Worm (Caenorhabditis elegans) whole organism, late embryonic: Measurements from ENCODE around the gene K12D12.4.
A peak's percentile ranks its signal among the peaks of the same experiment; 100 is the strongest.

Experiments
- C08G9.2 ChIP-seq: sonication (generic microtip); optimal IDR thresholded peaks from 2 replicates; lab custom pipeline; 2016; ENCODE audit warnings: mild to moderate bottlenecking, missing genetic modification characterization, moderate library complexity, missing compliant biosample characterization
- F13H6.1 ChIP-seq: sonication (generic microtip); optimal IDR thresholded peaks from 2 replicates; lab custom pipeline; 2016; ENCODE audit warnings: missing genetic modification characterization, missing compliant biosample characterization
- T23F11.4 ChIP-seq: fragments of 200-800 bp; sonication (Bioruptor generic); optimal IDR thresholded peaks from 2 replicates; lab custom pipeline; 2018; ENCODE audit warnings: mild to moderate bottlenecking, missing genetic modification characterization, missing compliant biosample characterization
- Y22D7AL.16 ChIP-seq: sonication (generic microtip); optimal IDR thresholded peaks from 2 replicates; lab custom pipeline; 2016; ENCODE audit warnings: missing genetic modification characterization, missing compliant biosample characterization
- ceh-18 ChIP-seq: sonication (generic microtip); optimal IDR thresholded peaks from 2 replicates; lab custom pipeline; 2016; ENCODE audit warnings: missing genetic modification characterization, missing compliant biosample characterization
- ceh-19 ChIP-seq: fragments of 200-800 bp; sonication (Bioruptor generic); optimal IDR thresholded peaks from 2 replicates; lab custom pipeline; 2018; ENCODE audit warnings: mild to moderate bottlenecking, missing genetic modification characterization, missing compliant biosample characterization
- ceh-2 ChIP-seq: sonication (generic microtip); optimal IDR thresholded peaks from 2 replicates; lab custom pipeline; 2016; ENCODE audit warnings: missing genotype, missing genetic modification characterization, missing compliant biosample characterization
- ceh-22 ChIP-seq: sonication (generic microtip); optimal IDR thresholded peaks from 2 replicates; lab custom pipeline; 2017; ENCODE audit warnings: missing biosample characterization, missing genetic modification characterization
- ceh-24 ChIP-seq: sonication (generic microtip); optimal IDR thresholded peaks from 2 replicates; lab custom pipeline; 2016; ENCODE audit warnings: mild to moderate bottlenecking, missing genetic modification characterization, missing compliant biosample characterization
- ceh-34 ChIP-seq: sonication (generic microtip); optimal IDR thresholded peaks from 2 replicates; lab custom pipeline; 2016; ENCODE audit warnings: mild to moderate bottlenecking, missing genetic modification characterization, missing compliant biosample characterization
- ceh-48 ChIP-seq: sonication (generic microtip); optimal IDR thresholded peaks from 2 replicates; lab custom pipeline; 2016; ENCODE audit warnings: missing genetic modification characterization, inconsistent platforms, missing compliant biosample characterization
- ceh-6 ChIP-seq: fragments of 200-800 bp; sonication (Bioruptor generic); optimal IDR thresholded peaks from 2 replicates; lab custom pipeline; 2018; ENCODE audit warnings: mild to moderate bottlenecking, missing genetic modification characterization, missing compliant biosample characterization
- che-1 ChIP-seq: sonication (generic microtip); optimal IDR thresholded peaks from 2 replicates; lab custom pipeline; 2016; ENCODE audit warnings: mild to moderate bottlenecking, missing genetic modification characterization, missing compliant biosample characterization
- dmd-4 ChIP-seq: sonication (generic microtip); optimal IDR thresholded peaks from 2 replicates; lab custom pipeline; 2016; ENCODE audit warnings: borderline replicate concordance, missing genetic modification characterization, missing compliant biosample characterization
- dve-1 ChIP-seq: sonication (generic microtip); optimal IDR thresholded peaks from 2 replicates; lab custom pipeline; 2017; ENCODE audit warnings: antibody characterized with exemption, mild to moderate bottlenecking, missing genetic modification characterization, missing compliant biosample characterization
- elt-2 ChIP-seq: sonication (generic microtip); optimal IDR thresholded peaks from 2 replicates; lab custom pipeline; 2016; ENCODE audit warnings: missing genetic modification reagents, missing genetic modification characterization, missing compliant biosample characterization
- elt-4 ChIP-seq: sonication (generic microtip); optimal IDR thresholded peaks from 2 replicates; lab custom pipeline; 2016; ENCODE audit warnings: missing genetic modification characterization, missing compliant biosample characterization
- eyg-1 ChIP-seq: sonication (generic microtip); optimal IDR thresholded peaks from 2 replicates; lab custom pipeline; 2016; ENCODE audit warnings: missing genotype, missing genetic modification characterization, missing compliant biosample characterization
- fax-1 ChIP-seq: sonication (generic microtip); optimal IDR thresholded peaks from 2 replicates; lab custom pipeline; 2016; ENCODE audit warnings: missing genotype, missing genetic modification characterization, missing compliant biosample characterization
- fkh-10 ChIP-seq: fragments of 150-350 bp; optimal IDR thresholded peaks from 2 replicates; lab custom pipeline; 2014; ENCODE audit warnings: missing biosample characterization, missing genetic modification reagents, missing genetic modification characterization
- fkh-6 ChIP-seq: sonication (generic microtip); optimal IDR thresholded peaks from 2 replicates; lab custom pipeline; 2016; ENCODE audit warnings: missing genetic modification characterization, missing compliant biosample characterization
- hlh-13 ChIP-seq: fragments of 200-800 bp; sonication (Bioruptor generic); optimal IDR thresholded peaks from 2 replicates; lab custom pipeline; 2018; ENCODE audit warnings: mild to moderate bottlenecking, missing genetic modification characterization, missing compliant biosample characterization
- hlh-15 ChIP-seq: sonication (generic microtip); optimal IDR thresholded peaks from 2 replicates; lab custom pipeline; 2016; ENCODE audit warnings: missing genetic modification characterization, missing compliant biosample characterization
- hlh-30 ChIP-seq: sonication (generic microtip); optimal IDR thresholded peaks from 2 replicates; lab custom pipeline; 2017; ENCODE audit warnings: antibody characterized with exemption, missing genetic modification characterization, missing compliant biosample characterization; ENCODE audit not compliant: insufficient read depth
- hlh-6 ChIP-seq: sonication (generic microtip); optimal IDR thresholded peaks from 2 replicates; lab custom pipeline; 2016; ENCODE audit warnings: missing genotype, missing genetic modification characterization, missing compliant biosample characterization
- hlh-8 ChIP-seq: sonication (generic microtip); optimal IDR thresholded peaks from 2 replicates; lab custom pipeline; 2016; ENCODE audit warnings: missing genotype, missing genetic modification characterization, missing compliant biosample characterization
- lim-6 ChIP-seq: sonication (generic microtip); optimal IDR thresholded peaks from 2 replicates; lab custom pipeline; 2016; ENCODE audit warnings: missing genetic modification characterization, missing compliant biosample characterization
- lin-11 ChIP-seq: fragments of 200-800 bp; sonication (Bioruptor generic); optimal IDR thresholded peaks from 2 replicates; lab custom pipeline; 2018; ENCODE audit warnings: mild to moderate bottlenecking, missing genetic modification characterization, missing compliant biosample characterization
- mec-3 ChIP-seq: sonication (generic microtip); optimal IDR thresholded peaks from 2 replicates; lab custom pipeline; 2016; ENCODE audit warnings: borderline replicate concordance, missing genetic modification characterization, missing compliant biosample characterization
- nfya-1 ChIP-seq: sonication (generic microtip); optimal IDR thresholded peaks from 2 replicates; lab custom pipeline; 2017; ENCODE audit warnings: missing genetic modification characterization, mild to moderate bottlenecking, missing compliant biosample characterization, antibody characterized with exemption, moderate library complexity
- nhr-232 ChIP-seq: sonication (generic microtip); optimal IDR thresholded peaks from 2 replicates; lab custom pipeline; 2016; ENCODE audit warnings: missing genetic modification characterization, missing compliant biosample characterization
- npax-4 ChIP-seq: sonication (generic microtip); optimal IDR thresholded peaks from 2 replicates; lab custom pipeline; 2016; ENCODE audit warnings: missing genetic modification characterization, missing compliant biosample characterization
- odd-2 ChIP-seq: sonication (generic microtip); optimal IDR thresholded peaks from 2 replicates; lab custom pipeline; 2017; ENCODE audit warnings: antibody characterized with exemption, mild to moderate bottlenecking, missing genetic modification characterization, missing compliant biosample characterization
- pag-3 ChIP-seq: sonication (generic microtip); optimal IDR thresholded peaks from 2 replicates; lab custom pipeline; 2016; ENCODE audit warnings: missing compliant biosample characterization, missing genetic modification characterization, borderline replicate concordance
- pha-2 ChIP-seq: sonication (generic microtip); optimal IDR thresholded peaks from 2 replicates; lab custom pipeline; 2017; ENCODE audit warnings: mild to moderate bottlenecking, missing genetic modification characterization, missing compliant biosample characterization
- pha-4 ChIP-seq: fragments of 150-350 bp; optimal IDR thresholded peaks from 2 replicates; lab custom pipeline; 2018; ENCODE audit warnings: missing biosample characterization, missing genetic modification reagents, missing genetic modification characterization
- pqm-1 ChIP-seq: sonication (generic microtip); optimal IDR thresholded peaks from 2 replicates; lab custom pipeline; 2016; ENCODE audit warnings: missing genetic modification characterization, missing compliant biosample characterization
- pros-1 ChIP-seq: fragments of 150-350 bp; optimal IDR thresholded peaks from 2 replicates; lab custom pipeline; 2014; ENCODE audit warnings: missing biosample characterization, missing genetic modification reagents, missing genetic modification characterization
- ref-2 ChIP-seq: sonication (generic microtip); optimal IDR thresholded peaks from 2 replicates; lab custom pipeline; 2016; ENCODE audit warnings: missing genetic modification characterization, missing compliant biosample characterization
- rnt-1 ChIP-seq: sonication (generic microtip); optimal IDR thresholded peaks from 2 replicates; lab custom pipeline; 2016; ENCODE audit warnings: missing genetic modification characterization, missing compliant biosample characterization
- sdc-2 ChIP-seq: sonication (generic microtip); optimal IDR thresholded peaks from 2 replicates; lab custom pipeline; 2016; ENCODE audit warnings: missing genotype, missing genetic modification characterization, missing compliant biosample characterization
- sox-2 ChIP-seq: fragments of 200-800 bp; sonication (Bioruptor generic); IDR thresholded peaks from 2 replicates; pipeline ENCODE4 v1.3.6; 2022; ENCODE audit warnings: missing genetic modification reagents, missing genetic modification characterization, missing compliant biosample characterization
- sox-4 ChIP-seq: sonication (generic microtip); optimal IDR thresholded peaks from 2 replicates; lab custom pipeline; 2017; ENCODE audit warnings: mild to moderate bottlenecking, missing genetic modification characterization, inconsistent platforms, missing compliant biosample characterization
- syd-9 ChIP-seq: sonication (generic microtip); optimal IDR thresholded peaks from 2 replicates; lab custom pipeline; 2016; ENCODE audit warnings: mild to moderate bottlenecking, missing genetic modification characterization, moderate library complexity, missing compliant biosample characterization
- tbx-2 ChIP-seq: sonication (generic microtip); optimal IDR thresholded peaks from 2 replicates; lab custom pipeline; 2016; ENCODE audit warnings: missing genetic modification characterization, missing compliant biosample characterization
- tbx-7 ChIP-seq: sonication (generic microtip); optimal IDR thresholded peaks from 2 replicates; lab custom pipeline; 2016; ENCODE audit warnings: missing genotype, missing genetic modification characterization, missing compliant biosample characterization
- ttx-3 ChIP-seq: sonication (generic microtip); optimal IDR thresholded peaks from 2 replicates; lab custom pipeline; 2016; ENCODE audit warnings: missing genetic modification reagents, missing genetic modification characterization, missing compliant biosample characterization
- unc-3 ChIP-seq, 2 experiments: fragments of 200-800 bp in 1 of 2; sonication (Bioruptor generic) in 1 of 2; sonication (generic microtip) in 1 of 2; conservative IDR thresholded peaks in 1 of 2; optimal IDR thresholded peaks in 1 of 2; 2 replicates each; pipeline versions ENCODE4 v1.3.6 to Lab custom; 2016 to 2022; ENCODE audit warnings: missing compliant biosample characterization in 2 of 2, missing genetic modification characterization in 2 of 2, missing genetic modification reagents in 1 of 2
- unc-42 ChIP-seq: sonication (generic microtip); optimal IDR thresholded peaks from 2 replicates; lab custom pipeline; 2016; ENCODE audit warnings: missing genotype, missing genetic modification characterization, missing compliant biosample characterization
- unc-55 ChIP-seq: sonication (generic microtip); optimal IDR thresholded peaks from 2 replicates; lab custom pipeline; 2017; ENCODE audit warnings: missing biosample characterization, missing genetic modification reagents, missing genetic modification characterization
- unc-86 ChIP-seq: sonication (generic microtip); optimal IDR thresholded peaks from 2 replicates; lab custom pipeline; 2016; ENCODE audit warnings: missing genetic modification characterization, missing compliant biosample characterization
- zip-5 ChIP-seq: sonication (generic microtip); optimal IDR thresholded peaks from 2 replicates; lab custom pipeline; 2016; ENCODE audit warnings: missing genetic modification characterization, missing compliant biosample characterization
- ztf-16 ChIP-seq: sonication (generic microtip); optimal IDR thresholded peaks from 2 replicates; lab custom pipeline; 2017; ENCODE audit warnings: missing genetic modification characterization, missing compliant biosample characterization

K12D12.4 gene

DNA sequence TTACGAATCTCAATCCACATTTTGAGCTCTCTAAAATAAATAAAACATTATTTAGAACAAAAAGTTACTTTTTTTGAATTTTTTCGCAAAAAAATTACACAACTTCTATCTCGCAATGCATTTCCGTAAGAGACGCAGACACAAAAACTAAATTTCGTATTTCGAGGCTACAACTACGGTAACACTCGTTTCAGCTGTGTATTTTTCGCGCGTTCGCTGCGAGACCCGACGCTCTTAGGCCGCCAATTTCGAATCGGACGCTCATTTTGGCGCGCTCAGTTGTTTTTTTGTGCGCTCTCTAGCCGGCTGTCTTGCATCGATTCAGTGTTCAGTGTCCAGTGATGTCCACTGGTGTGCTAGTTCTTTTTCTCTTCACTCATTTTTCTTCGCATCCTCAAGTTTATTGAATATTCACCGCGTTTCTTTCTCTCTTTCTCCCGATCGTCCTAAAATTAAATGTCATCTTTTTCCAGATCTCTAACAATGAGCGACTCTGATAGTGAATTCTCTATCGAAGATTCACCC lies 9.2 kb upstream of the K12D12.4 start, which contains the start of the genes npp-3 and top-2:
TSS of gene npp-3 (minus strand) at position 115 of the 525 bp plus-strand sequence.
TSS of gene top-2 (plus strand) at position 475 of the 525 bp plus-strand sequence.
- no peak for TF ChIP-seq lim-6 (tag; lab: Kevin White, UChicago)
- TF ChIP-seq elt-2 (tag; lab: Kevin White, UChicago) = no peak
- no peak for TF ChIP-seq fax-1 (tag; lab: Kevin White, UChicago)
- no peak for TF ChIP-seq sox-2 (GFP tag; lab: Robert Waterston, UW)
- TF ChIP-seq tbx-2 (tag; lab: Kevin White, UChicago) = peak; percentile 59
- no peak for TF ChIP-seq hlh-8 (tag; lab: Kevin White, UChicago)
- TF ChIP-seq npax-4 (tag; lab: Kevin White, UChicago) = no peak
- TF ChIP-seq C08G9.2 (tag; lab: Kevin White, UChicago) = no peak
- TF ChIP-seq hlh-6 (tag; lab: Kevin White, UChicago) = no peak
- no peak for TF ChIP-seq ttx-3 (tag; lab: Kevin White, UChicago)
- TF ChIP-seq eyg-1 (tag; lab: Kevin White, UChicago) = no peak
- peak; percentile 74 for TF ChIP-seq unc-55 (GFP tag; lab: Kevin White, UChicago)
- TF ChIP-seq ceh-19 (GFP tag; lab: Kevin White, UChicago) = no peak
- no peak for TF ChIP-seq ceh-24 (tag; lab: Kevin White, UChicago)
- no peak for TF ChIP-seq odd-2 (tag; lab: Kevin White, UChicago)
- TF ChIP-seq pros-1 = peak; percentile 45
- TF ChIP-seq tbx-7 (tag; lab: Kevin White, UChicago) = no peak
- peak; percentile 58 for TF ChIP-seq ceh-34 (tag; lab: Kevin White, UChicago)
- TF ChIP-seq pha-4 = no peak
- no peak for TF ChIP-seq fkh-6 (tag; lab: Kevin White, UChicago)
- TF ChIP-seq ceh-6 (GFP tag; lab: Kevin White, UChicago) = no peak
- peak; percentile 55 for TF ChIP-seq dve-1
- TF ChIP-seq T23F11.4 (GFP tag; lab: Kevin White, UChicago) = no peak
- no peak for TF ChIP-seq fkh-10 (GFP tag; lab: Kevin White, UChicago)
- no peak for TF ChIP-seq ceh-22 (tag; lab: Kevin White, UChicago)
- TF ChIP-seq zip-5 (tag; lab: Kevin White, UChicago) = no peak
- no peak for TF ChIP-seq mec-3 (tag; lab: Kevin White, UChicago)
- TF ChIP-seq syd-9 (tag; lab: Kevin White, UChicago) = no peak
- TF ChIP-seq pqm-1 (tag; lab: Kevin White, UChicago) = no peak
- no peak for TF ChIP-seq ceh-2 (tag; lab: Kevin White, UChicago)
- peak; percentile 80 for TF ChIP-seq ceh-18 (tag; lab: Kevin White, UChicago)
- TF ChIP-seq ztf-16 (tag; lab: Kevin White, UChicago) = no peak
- peak; percentile 51 for TF ChIP-seq hlh-30 (tag; lab: Kevin White, UChicago)
- TF ChIP-seq lin-11 (tag; lab: Kevin White, UChicago) = no peak
- no peak for TF ChIP-seq dmd-4 (tag; lab: Kevin White, UChicago)
- no peak for TF ChIP-seq rnt-1 (tag; lab: Kevin White, UChicago)
- TF ChIP-seq unc-42 (tag; lab: Kevin White, UChicago) = peak; percentile 76
- no peak for TF ChIP-seq che-1 (tag; lab: Kevin White, UChicago)
- TF ChIP-seq ref-2 (tag; lab: Kevin White, UChicago) = peak; percentile 62
- no peak for TF ChIP-seq F13H6.1 (tag; lab: Kevin White, UChicago)
- TF ChIP-seq pha-2 (tag; lab: Kevin White, UChicago) = no peak
- no peak for TF ChIP-seq hlh-15 (tag; lab: Kevin White, UChicago)
- no peak for TF ChIP-seq sdc-2 (tag; lab: Kevin White, UChicago)
- TF ChIP-seq hlh-13 = no peak
- no peak for TF ChIP-seq elt-4 (tag; lab: Kevin White, UChicago)
- TF ChIP-seq ceh-48 (tag; lab: Kevin White, UChicago) = no peak
- TF ChIP-seq unc-3 (GFP tag; conservative IDR thresholded peaks at IDR 0.05; lab: Robert Waterston, UW) = no peak
- TF ChIP-seq unc-3 (tag; optimal IDR thresholded peaks at IDR 0.05; lab: Kevin White, UChicago) = no peak
- peak; percentile 96 for TF ChIP-seq nfya-1
- TF ChIP-seq nhr-232 (tag; lab: Kevin White, UChicago) = no peak
- TF ChIP-seq sox-4 (tag; lab: Kevin White, UChicago) = no peak
- TF ChIP-seq pag-3 = no peak
- TF ChIP-seq Y22D7AL.16 (tag; lab: Kevin White, UChicago) = no peak
- no peak for TF ChIP-seq unc-86 (tag; lab: Kevin White, UChicago)
